Fruit fly (Drosophila melanogaster): Measurements from ENCODE around the gene Fkbp39.

The Fkbp39 gene

DNA sequence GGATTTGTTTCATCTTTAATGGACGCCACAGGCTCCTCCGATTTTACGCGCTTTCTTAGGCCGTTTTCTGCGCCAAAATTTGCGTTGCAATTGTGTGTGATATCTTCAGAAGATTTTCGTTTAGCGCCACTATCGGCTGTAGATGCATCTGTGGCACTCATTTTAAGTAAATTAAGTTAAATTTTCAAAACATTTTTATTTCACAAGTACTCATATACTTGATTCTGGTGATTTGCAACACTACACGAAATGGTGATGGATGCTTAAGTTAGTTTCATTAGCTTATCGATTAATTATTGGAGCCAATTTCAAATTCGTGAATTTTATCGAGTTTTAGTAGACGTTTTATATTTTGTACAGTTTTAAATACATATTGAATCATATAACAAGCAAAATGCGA, 30.7 kb upstream of the Fkbp39 start, which contains the start of gene CG6171 (continued):
- peak; percentile 70; the same call in 2 of the 3 replicates for TF ChIP-seq CG6791 (GFP tag; IDR thresholded peaks at IDR 0.05; ENCODE audit: partially characterized antibody)
- TF ChIP-seq Dref (GFP tag; IDR thresholded peaks at IDR 0.05): peak; percentile 76
- no peak for TF ChIP-seq CG11093 (GFP tag; IDR thresholded peaks at IDR 0.05)
- no peak for TF ChIP-seq fd3F (GFP tag; optimal IDR thresholded peaks at IDR 0.05)
- no peak for TF ChIP-seq jumu (GFP tag; optimal IDR thresholded peaks at IDR 0.05)
- no peak for TF ChIP-seq Max (GFP tag; optimal IDR thresholded peaks at IDR 0.05)
- peak; percentile 50 for TF ChIP-seq knrl (GFP tag; IDR thresholded peaks at IDR 0.05; ENCODE audit: partially characterized antibody)
- TF ChIP-seq gt (GFP tag; IDR thresholded peaks at IDR 0.05): no peak
- TF ChIP-seq CG32767 (GFP tag; IDR thresholded peaks at IDR 0.05): peak; percentile 47; the same call in 1 of the 2 replicates
- peak; percentile 44 for TF ChIP-seq CG2120 (GFP tag; optimal IDR thresholded peaks at IDR 0.05)
- peak; percentile 63 for TF ChIP-seq BEAF-32 (GFP tag; optimal IDR thresholded peaks at IDR 0.05)
- 0 out of 2 replicates have a peak, but pooled peaks have one; percentile 14 for TF ChIP-seq Xrp1 (GFP tag; IDR thresholded peaks at IDR 0.05)
- TF ChIP-seq Sox100B (GFP tag; optimal IDR thresholded peaks at IDR 0.05): no peak
- TF ChIP-seq CG17328 (GFP tag; IDR thresholded peaks at IDR 0.05): no peak
- TF ChIP-seq aop (GFP tag; IDR thresholded peaks at IDR 0.05): no peak
- no peak for TF ChIP-seq CG3163 (GFP tag; optimal IDR thresholded peaks at IDR 0.05)
- no peak for TF ChIP-seq twi (tag; optimal IDR thresholded peaks at IDR 0.05)
- no peak for TF ChIP-seq Hmr (GFP tag; optimal IDR thresholded peaks at IDR 0.05)
- TF ChIP-seq ash1 (GFP tag; optimal IDR thresholded peaks at IDR 0.05): no peak
- no peak for TF ChIP-seq bcd (GFP tag; optimal IDR thresholded peaks at IDR 0.05)
- peak; percentile 64 for TF ChIP-seq Scr (GFP tag; IDR thresholded peaks at IDR 0.05; ENCODE audit: partially characterized antibody)
- TF ChIP-seq CG1647 (GFP tag; optimal IDR thresholded peaks at IDR 0.05): no peak
- peak; percentile 70 for TF ChIP-seq MBD-R2 (GFP tag; IDR thresholded peaks at IDR 0.05)
- no peak for TF ChIP-seq dati (GFP tag; IDR thresholded peaks at IDR 0.05)
- no peak for TF ChIP-seq CG31441 (GFP tag; IDR thresholded peaks at IDR 0.05)
- no peak for TF ChIP-seq CG17359 (tag; optimal IDR thresholded peaks at IDR 0.05)
- TF ChIP-seq Tbp (GFP tag; optimal IDR thresholded peaks at IDR 0.05): no peak
- TF ChIP-seq CG15073 (GFP tag; optimal IDR thresholded peaks at IDR 0.05): no peak
- peak in 1 of 2 experiments; percentile 15 for TF ChIP-seq crp (GFP tag; optimal IDR thresholded peaks at IDR 0.05)
- peak; percentile 8 for TF ChIP-seq CG34376 (GFP tag; optimal IDR thresholded peaks at IDR 0.05)
- TF ChIP-seq CG10267 (tag; optimal IDR thresholded peaks at IDR 0.05): peak; percentile 92
- no peak for TF ChIP-seq Dfd (GFP tag; optimal IDR thresholded peaks at IDR 0.05)
- TF ChIP-seq CG17568 (GFP tag; optimal IDR thresholded peaks at IDR 0.05): no peak
- no peak for TF ChIP-seq chif (GFP tag; optimal IDR thresholded peaks at IDR 0.05)
- no peak for TF ChIP-seq CG9817 (tag; optimal IDR thresholded peaks at IDR 0.05)
- TF ChIP-seq fd64A (GFP tag; optimal IDR thresholded peaks at IDR 0.05): no peak
- TF ChIP-seq sna (GFP tag; IDR thresholded peaks at IDR 0.05; ENCODE audit: partially characterized antibody): peak; percentile 23; the same call in 1 of the 2 replicates
- no peak for TF ChIP-seq kni (GFP tag; optimal IDR thresholded peaks at IDR 0.05)
- no peak for TF ChIP-seq CoRest (tag; optimal IDR thresholded peaks at IDR 0.05)
- TF ChIP-seq Doc3 (GFP tag; IDR thresholded peaks at IDR 0.05; ENCODE audit: partially characterized antibody): 0 out of 3 replicates have a peak, but pooled peaks have one; percentile 17
- TF ChIP-seq grau (tag; optimal IDR thresholded peaks at IDR 0.05): no peak
- TF ChIP-seq CG7839 (tag; optimal IDR thresholded peaks at IDR 0.05): no peak
- no peak for TF ChIP-seq Adf1 (GFP tag; IDR thresholded peaks at IDR 0.05)
- peak; percentile 75 for TF ChIP-seq CG13287 (GFP tag; IDR thresholded peaks at IDR 0.05; ENCODE audit: partially characterized antibody)
- TF ChIP-seq amos (GFP tag; IDR thresholded peaks at IDR 0.05; ENCODE audit: partially characterized antibody): peak; percentile 54; the same call in 1 of the 2 replicates
- TF ChIP-seq Opbp (GFP tag; IDR thresholded peaks at IDR 0.05; ENCODE audit: partially characterized antibody): peak; percentile 43; the same call in 1 of the 3 replicates
- TF ChIP-seq p53 (GFP tag; optimal IDR thresholded peaks at IDR 0.05): no peak
- TF ChIP-seq sqz (GFP tag; optimal IDR thresholded peaks at IDR 0.05): no peak
- TF ChIP-seq bbx (GFP tag; IDR thresholded peaks at IDR 0.05; ENCODE audit: partially characterized antibody): 0 out of 2 replicates have a peak, but pooled peaks have one; percentile 55

Measured in whole organism, embryonic.